Fruit fly (Drosophila melanogaster): ENCODE data around the gene CG42831.

The CG42831 gene

dm6 chr3L:10841905-10842304 lies 27.3 kb downstream of the CG42831 start (continued):
- TF ChIP-seq CG12219 (GFP tag; optimal IDR thresholded peaks at IDR 0.05) (no peak), bab2 (GFP tag; optimal IDR thresholded peaks at IDR 0.05) (no peak), CG43689 (GFP tag; IDR thresholded peaks at IDR 0.05) (no peak), Dp (GFP tag; optimal IDR thresholded peaks at IDR 0.05) (no peak), Bgb (GFP tag; IDR thresholded peaks at IDR 0.05; ENCODE audit: partially characterized antibody) (peak; percentile 35; the same call in 1 of the 2 replicates), toy (GFP tag; IDR thresholded peaks at IDR 0.05) (no peak), Hey (tag; optimal IDR thresholded peaks at IDR 0.05) (peak; percentile 95), ranshi (GFP tag; IDR thresholded peaks at IDR 0.05) (0 out of 2 replicates have a peak, but pooled peaks have one; percentile 6), lilli (GFP tag; optimal IDR thresholded peaks at IDR 0.05) (no peak), CG2889 (GFP tag; IDR thresholded peaks at IDR 0.05) (no peak), CG3163 (GFP tag; optimal IDR thresholded peaks at IDR 0.05) (no peak), Camta (GFP tag; optimal IDR thresholded peaks at IDR 0.05) (no peak), CG3407 (GFP tag; optimal IDR thresholded peaks at IDR 0.05) (no peak), nom (GFP tag; optimal IDR thresholded peaks at IDR 0.05) (peak; percentile 33), Asciz (GFP tag; optimal IDR thresholded peaks at IDR 0.05) (no peak), CG1602 (GFP tag; optimal IDR thresholded peaks at IDR 0.05) (no peak), gro (GFP tag; optimal IDR thresholded peaks at IDR 0.05) (no peak), CG13894 (tag; optimal IDR thresholded peaks at IDR 0.05) (peak; percentile 21), mirr (GFP tag; optimal IDR thresholded peaks at IDR 0.05) (peak; percentile 17), dmrt11E (tag; optimal IDR thresholded peaks at IDR 0.05) (no peak), Dref (GFP tag; IDR thresholded peaks at IDR 0.05) (no peak), oc (tag; optimal IDR thresholded peaks at IDR 0.05) (peak; percentile 58), pros (GFP tag; optimal IDR thresholded peaks at IDR 0.05) (peak; percentile 78), CG3847 (GFP tag; IDR thresholded peaks at IDR 0.05) (no peak), gcm2 (GFP tag; optimal IDR thresholded peaks at IDR 0.05) (no peak), gsb (GFP tag; IDR thresholded peaks at IDR 0.05) (no peak), Xbp1 (GFP tag; optimal IDR thresholded peaks at IDR 0.05) (no peak), crol (GFP tag; IDR thresholded peaks at IDR 0.05) (peak; percentile 71), Doc3 (GFP tag; IDR thresholded peaks at IDR 0.05; ENCODE audit: partially characterized antibody) (no peak), vvl (GFP tag; IDR thresholded peaks at IDR 0.05) (0 out of 2 replicates have a peak, but pooled peaks have one; percentile 12), bcd (GFP tag; optimal IDR thresholded peaks at IDR 0.05) (no peak), CG8944 (GFP tag; optimal IDR thresholded peaks at IDR 0.05) (no peak), E2f1 (GFP tag; IDR thresholded peaks at IDR 0.05) (no peak), CG17829 (tag; optimal IDR thresholded peaks at IDR 0.05) (no peak), Ets97D (GFP tag; optimal IDR thresholded peaks at IDR 0.05) (no peak), ssp (GFP tag; IDR thresholded peaks at IDR 0.05) (no peak), ttk (GFP tag; IDR thresholded peaks at IDR 0.05) (no peak), prd (optimal IDR thresholded peaks at IDR 0.05) (no peak), prd (GFP tag; IDR thresholded peaks at IDR 0.05) (peak; percentile 28; the same call in 1 of the 3 replicates), sc (optimal IDR thresholded peaks at IDR 0.05) (no peak), sc (GFP tag; optimal IDR thresholded peaks at IDR 0.05) (no peak), dmrt99B (tag; optimal IDR thresholded peaks at IDR 0.05) (no peak)

DNA sequence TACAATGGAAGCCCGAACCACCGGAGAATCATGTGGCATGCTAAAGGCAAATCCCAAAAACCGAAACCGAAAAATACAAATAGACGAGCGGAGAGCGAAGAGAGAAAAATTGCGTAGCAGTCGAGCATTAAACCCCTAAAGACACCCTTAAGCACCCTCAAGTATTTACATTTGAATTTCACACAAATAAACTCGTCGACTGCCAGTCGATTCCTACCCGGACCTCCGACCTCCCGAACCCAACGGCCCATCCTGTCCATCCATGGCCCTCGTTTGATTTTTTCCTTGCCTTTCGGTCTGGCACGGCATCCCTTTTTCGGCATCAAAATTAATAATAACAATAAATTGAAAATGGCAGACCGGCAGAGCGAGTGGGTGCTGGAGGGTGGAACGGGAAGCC lies 28.2 kb downstream of the CG42831 start:
- TF ChIP-seq Deaf1 (tag; optimal IDR thresholded peaks at IDR 0.05) = peak; percentile 15
- no peak for TF ChIP-seq aop (GFP tag; IDR thresholded peaks at IDR 0.05)
- no peak for TF ChIP-seq emc (GFP tag; optimal IDR thresholded peaks at IDR 0.05)
- TF ChIP-seq CG1647 (GFP tag; optimal IDR thresholded peaks at IDR 0.05) = no peak
- no peak for TF ChIP-seq CG34376 (GFP tag; optimal IDR thresholded peaks at IDR 0.05)
- no peak for TF ChIP-seq HLH4C (GFP tag; IDR thresholded peaks at IDR 0.05; ENCODE audit: partially characterized antibody)
- TF ChIP-seq scrt (GFP tag; optimal IDR thresholded peaks at IDR 0.05) = no peak
- TF ChIP-seq CG10979 (tag; optimal IDR thresholded peaks at IDR 0.05) = no peak
- TF ChIP-seq tup (GFP tag; optimal IDR thresholded peaks at IDR 0.05) = no peak
- no peak for TF ChIP-seq CG17361 (GFP tag; IDR thresholded peaks at IDR 0.05)
- peak; percentile 85 for TF ChIP-seq abd-A (tag; optimal IDR thresholded peaks at IDR 0.05)
- peak; percentile 81; the same call in 1 of the 3 replicates for TF ChIP-seq CG2199 (GFP tag; IDR thresholded peaks at IDR 0.05)
- TF ChIP-seq CG10321 (GFP tag; IDR thresholded peaks at IDR 0.05) = no peak
- TF ChIP-seq oc (tag; optimal IDR thresholded peaks at IDR 0.05) = peak; percentile 7

Measured in whole organism, embryonic.